Fruit fly (Drosophila melanogaster) whole organism, embryonic: ENCODE measurements around the gene CG7916.

Source experiments
- BEAF-32 ChIP-seq: fragments of 200-800 bp; sonication (Bioruptor generic); optimal IDR thresholded peaks from 3 replicates; lab custom pipeline; 2017; ENCODE audit warnings: missing biosample characterization, missing genetic modification characterization, mild to moderate bottlenecking, moderate library complexity, missing genetic modification reagents
- Bgb ChIP-seq: fragments of 200-800 bp; sonication (Bioruptor generic); IDR thresholded peaks from 2 replicates; pipeline ENCODE4 v1.3.6; 2022; ENCODE audit warnings: missing biosample characterization, missing genetic modification characterization; ENCODE audit not compliant: partially characterized antibody
- CG10209 ChIP-seq: fragments of 200-800 bp; sonication (Bioruptor generic); optimal IDR thresholded peaks from 3 replicates; lab custom pipeline; 2017; ENCODE audit warnings: missing biosample characterization, mild to moderate bottlenecking, missing genetic modification characterization, missing genetic modification reagents
- CG10321 ChIP-seq: fragments of 200-800 bp; sonication (Bioruptor generic); IDR thresholded peaks from 2 replicates; pipeline ENCODE4 v1.3.6; 2022; ENCODE audit warnings: missing biosample characterization, missing genetic modification characterization
- CG12659 ChIP-seq: fragments of 200-800 bp; sonication (Bioruptor generic); optimal IDR thresholded peaks from 3 replicates; lab custom pipeline; 2017; ENCODE audit warnings: mild to moderate bottlenecking, missing biosample characterization, missing genetic modification reagents, missing genetic modification characterization
- CG13123 ChIP-seq: fragments of 200-800 bp; sonication (Bioruptor generic); optimal IDR thresholded peaks from 2 replicates; lab custom pipeline; 2016; ENCODE audit warnings: missing biosample characterization, missing genetic modification characterization
- CG16813 ChIP-seq: fragments of 200-800 bp; sonication (Bioruptor generic); IDR thresholded peaks from 3 replicates; pipeline ENCODE4 v1.3.6; 2022; ENCODE audit warnings: missing biosample characterization, missing genetic modification characterization; ENCODE audit not compliant: partially characterized antibody
- CG1832 ChIP-seq: fragments of 200-800 bp; sonication (Bioruptor generic); optimal IDR thresholded peaks from 2 replicates; lab custom pipeline; 2017; ENCODE audit warnings: missing biosample characterization, mild to moderate bottlenecking, missing genetic modification characterization, inconsistent platforms
- CG2116 ChIP-seq: fragments of 200-800 bp; sonication (Bioruptor generic); optimal IDR thresholded peaks from 3 replicates; lab custom pipeline; 2018; ENCODE audit warnings: missing biosample characterization, mild to moderate bottlenecking, missing genetic modification characterization
- CG30020 ChIP-seq: fragments of 200-800 bp; optimal IDR thresholded peaks from 2 replicates; lab custom pipeline; 2019; ENCODE audit warnings: missing biosample characterization, mild to moderate bottlenecking, missing genetic modification characterization, moderate library complexity
- CG31388 ChIP-seq: fragments of 200-800 bp; sonication (Bioruptor generic); optimal IDR thresholded peaks from 2 replicates; lab custom pipeline; 2016; ENCODE audit warnings: missing biosample characterization, missing genetic modification characterization
- CG34224 ChIP-seq: fragments of 200-800 bp; sonication (Bioruptor generic); IDR thresholded peaks from 3 replicates; pipeline ENCODE4 v1.3.6; 2022; ENCODE audit warnings: missing biosample characterization, missing genetic modification characterization; ENCODE audit not compliant: partially characterized antibody
- CG34422 ChIP-seq: fragments of 200-800 bp; sonication (Bioruptor generic); IDR thresholded peaks from 3 replicates; pipeline ENCODE4 v1.3.6; 2022; ENCODE audit warnings: missing biosample characterization, missing genetic modification characterization
- CG4854 ChIP-seq: fragments of 200-800 bp; sonication (Bioruptor generic); optimal IDR thresholded peaks from 2 replicates; lab custom pipeline; 2016; ENCODE audit warnings: missing biosample characterization, missing genetic modification characterization, inconsistent platforms
- CG6791 ChIP-seq: fragments of 200-800 bp; sonication (Bioruptor generic); IDR thresholded peaks from 3 replicates; pipeline ENCODE4 v1.3.6; 2022; ENCODE audit warnings: missing biosample characterization, missing genetic modification characterization; ENCODE audit not compliant: partially characterized antibody
- Dip2 ChIP-seq: fragments of 200-800 bp; sonication (Bioruptor generic); IDR thresholded peaks from 2 replicates; pipeline ENCODE4 v1.3.6; 2022; ENCODE audit warnings: missing biosample characterization, missing genetic modification characterization
- Dll ChIP-seq: fragments of 200-800 bp; sonication (Bioruptor generic); IDR thresholded peaks from 4 replicates; pipeline ENCODE4 v1.3.6; 2022; ENCODE audit warnings: missing biosample characterization, missing genetic modification characterization; ENCODE audit not compliant: partially characterized antibody
- Dp ChIP-seq: fragments of 200-800 bp; sonication (Bioruptor generic); optimal IDR thresholded peaks from 2 replicates; lab custom pipeline; 2018; ENCODE audit warnings: missing biosample characterization, mild to moderate bottlenecking, missing genetic modification characterization, moderate library complexity
- E2f1 ChIP-seq: fragments of 200-800 bp; sonication (Bioruptor generic); IDR thresholded peaks from 2 replicates; pipeline ENCODE4 v1.3.6; 2022; ENCODE audit warnings: missing biosample characterization, missing genetic modification characterization
- E2f2 ChIP-seq: fragments of 200-800 bp; sonication (Bioruptor generic); IDR thresholded peaks from 2 replicates; pipeline ENCODE4 v1.3.6; 2022; ENCODE audit warnings: missing biosample characterization, missing genetic modification characterization
- HLH4C ChIP-seq: fragments of 200-800 bp; sonication (Bioruptor generic); IDR thresholded peaks from 3 replicates; pipeline ENCODE4 v1.3.6; 2022; ENCODE audit warnings: missing biosample characterization, missing genetic modification characterization; ENCODE audit not compliant: partially characterized antibody
- MESR4 ChIP-seq: fragments of 200-800 bp; sonication (Bioruptor generic); optimal IDR thresholded peaks from 2 replicates; lab custom pipeline; 2018; ENCODE audit warnings: missing biosample characterization, mild to moderate bottlenecking, missing genetic modification characterization, moderate library complexity
- Myb ChIP-seq: fragments of 200-800 bp; sonication (Bioruptor generic); optimal IDR thresholded peaks from 2 replicates; lab custom pipeline; 2016; ENCODE audit warnings: missing biosample characterization, missing genetic modification characterization
- Pdp1 ChIP-seq, 2 experiments: fragments of 200-800 bp; sonication (Bioruptor generic); optimal IDR thresholded peaks; 3 replicates each; lab custom pipeline; 2016; ENCODE audit warnings: missing biosample characterization in 2 of 2, missing genetic modification characterization in 2 of 2, mild to moderate bottlenecking in 1 of 2, moderate library complexity in 1 of 2
- Scr ChIP-seq: fragments of 200-800 bp; sonication (Bioruptor generic); IDR thresholded peaks from 2 replicates; pipeline ENCODE4 v1.3.6; 2022; ENCODE audit warnings: missing biosample characterization, missing genetic modification characterization; ENCODE audit not compliant: partially characterized antibody
- amos ChIP-seq: fragments of 200-800 bp; sonication (Bioruptor generic); IDR thresholded peaks from 2 replicates; pipeline ENCODE4 v1.3.6; 2022; ENCODE audit warnings: missing biosample characterization, missing genetic modification characterization; ENCODE audit not compliant: partially characterized antibody
- az2 ChIP-seq: fragments of 200-800 bp; sonication (Bioruptor generic); optimal IDR thresholded peaks from 3 replicates; lab custom pipeline; 2016; ENCODE audit warnings: missing biosample characterization, missing genetic modification characterization
- bab2 ChIP-seq: fragments of 200-800 bp; sonication (Bioruptor generic); optimal IDR thresholded peaks from 2 replicates; lab custom pipeline; 2016; ENCODE audit warnings: missing biosample characterization, missing genetic modification characterization
- bigmax ChIP-seq: fragments of 200-800 bp; sonication (Bioruptor generic); optimal IDR thresholded peaks from 2 replicates; lab custom pipeline; 2018; ENCODE audit warnings: missing biosample characterization, mild to moderate bottlenecking, missing genetic modification characterization
- cad ChIP-seq: fragments of >200 bp; optimal IDR thresholded peaks from 2 replicates; lab custom pipeline; 2017; ENCODE audit warnings: missing biosample characterization, missing genetic modification characterization
- cas ChIP-seq: fragments of 200-800 bp; sonication (Bioruptor generic); IDR thresholded peaks from 2 replicates; pipeline ENCODE4 v1.3.6; 2022; ENCODE audit warnings: missing biosample characterization, missing genetic modification characterization
- chinmo ChIP-seq: fragments of 200-800 bp; sonication (Bioruptor generic); IDR thresholded peaks from 4 replicates; pipeline ENCODE4 v1.3.6; 2022; ENCODE audit warnings: missing biosample characterization, missing genetic modification characterization; ENCODE audit not compliant: partially characterized antibody
- dpn ChIP-seq, 2 experiments: fragments of 200-800 bp; sonication (Bioruptor generic); optimal IDR thresholded peaks; 3 replicates each; lab custom pipeline; 2016; ENCODE audit warnings: missing biosample characterization in 2 of 2, missing genetic modification characterization in 2 of 2
- fd102C ChIP-seq: fragments of 200-800 bp; sonication (Bioruptor generic); optimal IDR thresholded peaks from 2 replicates; lab custom pipeline; 2018; ENCODE audit warnings: missing biosample characterization, mild to moderate bottlenecking, missing genetic modification characterization, moderate library complexity
- grau ChIP-seq: fragments of 200-800 bp; optimal IDR thresholded peaks from 3 replicates; lab custom pipeline; 2019; ENCODE audit warnings: missing biosample characterization, mild to moderate bottlenecking, missing genetic modification characterization, moderate library complexity
- insv ChIP-seq, 2 experiments: fragments of 200-800 bp; sonication (Bioruptor generic); optimal IDR thresholded peaks; 3 replicates each; lab custom pipeline; 2016 to 2018; ENCODE audit warnings: missing biosample characterization in 2 of 2, missing genetic modification characterization in 2 of 2
- nerfin-2 ChIP-seq: fragments of 200-800 bp; sonication (Bioruptor generic); IDR thresholded peaks from 2 replicates; pipeline ENCODE4 v1.3.6; 2022; ENCODE audit warnings: missing biosample characterization, missing genetic modification characterization; ENCODE audit not compliant: partially characterized antibody
- nom ChIP-seq: fragments of 200-800 bp; sonication (Bioruptor generic); optimal IDR thresholded peaks from 2 replicates; lab custom pipeline; 2017; ENCODE audit warnings: missing biosample characterization, missing genetic modification characterization, mild to moderate bottlenecking, moderate library complexity, missing genetic modification reagents
- onecut ChIP-seq: fragments of 200-800 bp; sonication (Bioruptor generic); IDR thresholded peaks from 2 replicates; pipeline ENCODE4 v1.3.6; 2022; ENCODE audit warnings: missing biosample characterization, missing genetic modification characterization
- pb ChIP-seq: fragments of 200-800 bp; sonication (Bioruptor generic); optimal IDR thresholded peaks from 3 replicates; lab custom pipeline; 2016; ENCODE audit warnings: missing biosample characterization, missing genetic modification characterization
- pfk ChIP-seq: fragments of 200-800 bp; sonication (Bioruptor generic); optimal IDR thresholded peaks from 2 replicates; lab custom pipeline; 2018; ENCODE audit warnings: missing biosample characterization, mild to moderate bottlenecking, missing genetic modification characterization, moderate library complexity
- phol ChIP-seq: fragments of 200-800 bp; sonication (Bioruptor generic); optimal IDR thresholded peaks from 3 replicates; lab custom pipeline; 2018; ENCODE audit warnings: missing biosample characterization, mild to moderate bottlenecking, missing genetic modification characterization, moderate library complexity
- pnt ChIP-seq: fragments of 200-800 bp; sonication (Bioruptor generic); optimal IDR thresholded peaks from 3 replicates; lab custom pipeline; 2016; ENCODE audit warnings: missing biosample characterization, missing genetic modification characterization
- pzg ChIP-seq: fragments of 200-800 bp; sonication (Bioruptor generic); optimal IDR thresholded peaks from 3 replicates; lab custom pipeline; 2018; ENCODE audit warnings: missing biosample characterization, mild to moderate bottlenecking, missing genetic modification characterization, moderate library complexity
- stwl ChIP-seq: fragments of 200-800 bp; sonication (Bioruptor generic); optimal IDR thresholded peaks from 3 replicates; lab custom pipeline; 2018; ENCODE audit warnings: missing biosample characterization, mild to moderate bottlenecking, missing genetic modification characterization, moderate library complexity
- tna ChIP-seq: fragments of 200-800 bp; sonication (Bioruptor generic); IDR thresholded peaks from 2 replicates; pipeline ENCODE4 v1.3.6; 2022; ENCODE audit warnings: missing biosample characterization, missing genetic modification characterization; ENCODE audit not compliant: partially characterized antibody
- usp ChIP-seq: fragments of >200 bp; optimal IDR thresholded peaks from 2 replicates; lab custom pipeline; 2017; ENCODE audit warnings: missing biosample characterization, missing genetic modification characterization
- vfl ChIP-seq: fragments of 200-800 bp; sonication (Bioruptor generic); optimal IDR thresholded peaks from 2 replicates; lab custom pipeline; 2016; ENCODE audit warnings: missing biosample characterization, missing genetic modification characterization
- zen2 ChIP-seq: fragments of 200-800 bp; sonication (Bioruptor generic); IDR thresholded peaks from 3 replicates; pipeline ENCODE4 v1.3.6; 2022; ENCODE audit warnings: missing biosample characterization, missing genetic modification characterization; ENCODE audit not compliant: partially characterized antibody

CG7916 gene

dm6 chr2L:13829540-13829939, 17.0 kb upstream of the CG7916 start, which contains the start of the genes Arpc1 and Orc5 (continued):
- TF ChIP-seq CG2116 (GFP tag; lab: Kevin White, UChicago), result peak; percentile 81
- TF ChIP-seq CG10209 (GFP tag; lab: Kevin White, UChicago), result no peak
- peak; percentile 87 for TF ChIP-seq Bgb (GFP tag; lab: Robert Waterston, UW)
- TF ChIP-seq insv (GFP tag; optimal IDR thresholded peaks at IDR 0.05; lab: Kevin White, UChicago), result peak in 1 of 2 experiments; percentile 4
- TF ChIP-seq pfk (GFP tag; lab: Kevin White, UChicago), result no peak
- TF ChIP-seq bigmax (GFP tag; lab: Kevin White, UChicago), result no peak
- TF ChIP-seq CG12659 (GFP tag; lab: Kevin White, UChicago), result peak; percentile 79
- TF ChIP-seq CG6791 (GFP tag; lab: Robert Waterston, UW), result peak; percentile 93
- peak; percentile 88 for TF ChIP-seq CG16813
- TF ChIP-seq dpn (GFP tag; optimal IDR thresholded peaks at IDR 0.05; lab: Kevin White, UChicago), result peak in 1 of 2 experiments; percentile 27
- TF ChIP-seq CG1832 (GFP tag; lab: Kevin White, UChicago), result no peak
- TF ChIP-seq Dp (GFP tag; lab: Kevin White, UChicago), result peak; percentile 88
- no peak for TF ChIP-seq Dip2
- no peak for TF ChIP-seq fd102C (GFP tag; lab: Kevin White, UChicago)
- no peak for TF ChIP-seq CG31388
- TF ChIP-seq HLH4C (GFP tag; lab: Robert Waterston, UW), result peak; percentile 77
- no peak for TF ChIP-seq pb (GFP tag; lab: Kevin White, UChicago)
- peak; percentile 56 for TF ChIP-seq phol (tag; lab: Kevin White, UChicago)
- peak; percentile 74 for TF ChIP-seq MESR4 (GFP tag; lab: Kevin White, UChicago)
- TF ChIP-seq CG34422 (GFP tag; lab: Robert Waterston, UW), result peak; percentile 29; the same call in 1 of the 3 replicates
- peak; percentile 48 for TF ChIP-seq onecut (GFP tag; lab: Robert Waterston, UW)
- TF ChIP-seq CG10321 (GFP tag; lab: Robert Waterston, UW), result no peak
- peak; percentile 76 for TF ChIP-seq E2f1
- TF ChIP-seq nom, result no peak
- 0 out of 4 replicates have a peak, but pooled peaks have one; percentile 65 for TF ChIP-seq chinmo (GFP tag; lab: Robert Waterston, UW)
- no peak for TF ChIP-seq bab2 (GFP tag; lab: Kevin White, UChicago)
- TF ChIP-seq Dll (GFP tag; lab: Robert Waterston, UW), result peak; percentile 88
- peak; percentile 94 for TF ChIP-seq amos (GFP tag; lab: Robert Waterston, UW)
- TF ChIP-seq grau, result peak; percentile 48
- no peak for TF ChIP-seq CG13123 (GFP tag; lab: Kevin White, UChicago)
- TF ChIP-seq az2 (GFP tag; lab: Kevin White, UChicago), result no peak
- peak; percentile 94 for TF ChIP-seq CG34224 (GFP tag; lab: Robert Waterston, UW)
- peak; percentile 90 for TF ChIP-seq E2f2 (GFP tag; lab: Robert Waterston, UW)
- peak; percentile 39 for TF ChIP-seq CG30020
- peak; percentile 83 for TF ChIP-seq Myb (GFP tag; lab: Kevin White, UChicago)
- no peak for TF ChIP-seq pnt (GFP tag; lab: Kevin White, UChicago)
- peak; percentile 7 for TF ChIP-seq vfl (GFP tag; lab: Kevin White, UChicago)
- no peak for TF ChIP-seq CG4854 (GFP tag; lab: Kevin White, UChicago)
- peak; percentile 72 for TF ChIP-seq zen2
- TF ChIP-seq nerfin-2, result peak; percentile 64
- peak; percentile 96 for TF ChIP-seq pzg (GFP tag; lab: Kevin White, UChicago)
- peak; percentile 96 for TF ChIP-seq BEAF-32 (GFP tag; lab: Kevin White, UChicago)
- peak; percentile 86 for TF ChIP-seq Scr (GFP tag; lab: Robert Waterston, UW)
- TF ChIP-seq cas, result no peak
- TF ChIP-seq stwl, result peak; percentile 48
- TF ChIP-seq usp (GFP tag; lab: Kevin White, UChicago), result no peak
- peak in 1 of 2 experiments; percentile 84 for TF ChIP-seq Pdp1 (GFP tag; optimal IDR thresholded peaks at IDR 0.05; lab: Kevin White, UChicago)
- peak; percentile 70 for TF ChIP-seq tna (GFP tag; lab: Robert Waterston, UW)
- no peak for TF ChIP-seq cad (GFP tag; lab: Kevin White, UChicago)
